Worm (Caenorhabditis elegans) whole organism, mixed stage, embryonic: ENCODE data around the gene srw-99.

ENCODE experiments used
- M03D4.4 ChIP-seq: sonication (generic microtip); optimal IDR thresholded peaks from 2 replicates; lab custom pipeline; 2017; ENCODE audit warnings: mild to moderate bottlenecking, missing genetic modification characterization, missing compliant biosample characterization
- bed-3 ChIP-seq: fragments of 200-800 bp; sonication (Bioruptor generic); optimal IDR thresholded peaks from 3 replicates; lab custom pipeline; 2018; ENCODE audit warnings: mild to moderate bottlenecking, missing genetic modification characterization, moderate library complexity, missing compliant biosample characterization
- blmp-1 ChIP-seq: fragments of 150-350 bp; optimal IDR thresholded peaks from 2 replicates; lab custom pipeline; 2014; ENCODE audit warnings: missing biosample characterization, missing genetic modification characterization
- ceh-39 ChIP-seq: fragments of 150-350 bp; optimal IDR thresholded peaks from 2 replicates; lab custom pipeline; 2014; ENCODE audit warnings: missing biosample characterization, missing genetic modification characterization
- ceh-43 ChIP-seq: fragments of 200-800 bp; sonication (Bioruptor generic); optimal IDR thresholded peaks from 2 replicates; lab custom pipeline; 2018; ENCODE audit warnings: mild to moderate bottlenecking, missing genetic modification characterization, moderate library complexity, missing compliant biosample characterization
- ces-1 ChIP-seq: fragments of 150-350 bp; optimal IDR thresholded peaks from 2 replicates; lab custom pipeline; 2014; ENCODE audit warnings: missing biosample characterization, missing genetic modification reagents, missing genetic modification characterization
- cnd-1 ChIP-seq: fragments of 200-800 bp; sonication (Bioruptor generic); optimal IDR thresholded peaks from 2 replicates; lab custom pipeline; 2018; ENCODE audit warnings: mild to moderate bottlenecking, missing genetic modification characterization, missing compliant biosample characterization
- drap-1 ChIP-seq: fragments of 200-800 bp; sonication (Bioruptor generic); optimal IDR thresholded peaks from 3 replicates; lab custom pipeline; 2018; ENCODE audit warnings: mild to moderate bottlenecking, missing genetic modification characterization, missing compliant biosample characterization
- elt-1 ChIP-seq: sonication (generic microtip); optimal IDR thresholded peaks from 2 replicates; lab custom pipeline; 2017; ENCODE audit warnings: missing genetic modification characterization, mild to moderate bottlenecking, missing compliant biosample characterization, antibody characterized with exemption, moderate library complexity, borderline replicate concordance; ENCODE audit not compliant: insufficient read depth
- elt-3 ChIP-seq: fragments of 150-350 bp; optimal IDR thresholded peaks from 2 replicates; lab custom pipeline; 2014; ENCODE audit warnings: missing biosample characterization, missing genetic modification characterization
- flh-1 ChIP-seq: fragments of 200-800 bp; sonication (Bioruptor generic); optimal IDR thresholded peaks from 2 replicates; lab custom pipeline; 2018; ENCODE audit warnings: mild to moderate bottlenecking, missing genetic modification characterization, moderate library complexity, missing compliant biosample characterization
- ham-2 ChIP-seq: fragments of 200-800 bp; sonication (Bioruptor generic); optimal IDR thresholded peaks from 2 replicates; lab custom pipeline; 2018; ENCODE audit warnings: mild to moderate bottlenecking, missing genetic modification characterization, missing compliant biosample characterization
- hlh-1 ChIP-seq: fragments of 150-350 bp; optimal IDR thresholded peaks from 2 replicates; lab custom pipeline; 2014; ENCODE audit warnings: missing biosample characterization, missing genetic modification reagents, missing genetic modification characterization
- lin-13 ChIP-seq: fragments of 150-350 bp; optimal IDR thresholded peaks from 2 replicates; lab custom pipeline; 2014; ENCODE audit warnings: missing biosample characterization, missing genetic modification characterization
- lin-32 ChIP-seq: fragments of 200-800 bp; sonication (Bioruptor generic); optimal IDR thresholded peaks from 2 replicates; lab custom pipeline; 2018; ENCODE audit warnings: mild to moderate bottlenecking, missing genetic modification characterization, missing compliant biosample characterization
- mab-5 ChIP-seq: fragments of 150-350 bp; optimal IDR thresholded peaks from 2 replicates; lab custom pipeline; 2014; ENCODE audit warnings: missing biosample characterization, missing genetic modification characterization
- mep-1 ChIP-seq: fragments of 150-350 bp; optimal IDR thresholded peaks from 2 replicates; lab custom pipeline; 2017; ENCODE audit warnings: missing biosample characterization, missing genetic modification reagents, missing genetic modification characterization, inconsistent platforms
- nhr-12 ChIP-seq: fragments of 150-350 bp; optimal IDR thresholded peaks from 2 replicates; lab custom pipeline; 2014; ENCODE audit warnings: missing biosample characterization, missing genetic modification characterization
- nhr-2 ChIP-seq: fragments of 150-350 bp; optimal IDR thresholded peaks from 2 replicates; lab custom pipeline; 2014; ENCODE audit warnings: missing biosample characterization, missing genetic modification characterization
- nhr-237 ChIP-seq: fragments of 150-350 bp; optimal IDR thresholded peaks from 2 replicates; lab custom pipeline; 2014; ENCODE audit warnings: missing biosample characterization, missing genetic modification characterization
- nhr-28 ChIP-seq: fragments of 150-350 bp; optimal IDR thresholded peaks from 2 replicates; lab custom pipeline; 2014; ENCODE audit warnings: missing biosample characterization, missing genetic modification characterization
- nhr-76 ChIP-seq: sonication (generic microtip); optimal IDR thresholded peaks from 2 replicates; lab custom pipeline; 2017; ENCODE audit warnings: missing biosample characterization, missing genetic modification characterization
- pha-4 ChIP-seq: fragments of 150-350 bp; optimal IDR thresholded peaks from 2 replicates; lab custom pipeline; 2018; ENCODE audit warnings: missing biosample characterization, missing genetic modification reagents, missing genetic modification characterization
- sem-2 ChIP-seq: fragments of 200-800 bp; sonication (Bioruptor generic); optimal IDR thresholded peaks from 2 replicates; lab custom pipeline; 2018; ENCODE audit warnings: mild to moderate bottlenecking, missing genetic modification characterization, missing compliant biosample characterization
- snpc-4 ChIP-seq: fragments of 150-350 bp; optimal IDR thresholded peaks from 2 replicates; lab custom pipeline; 2014; ENCODE audit warnings: missing biosample characterization, missing genetic modification characterization
- tbx-8 ChIP-seq: fragments of 200-800 bp; sonication (Bioruptor generic); optimal IDR thresholded peaks from 2 replicates; lab custom pipeline; 2018; ENCODE audit warnings: mild to moderate bottlenecking, missing genetic modification characterization, moderate library complexity, missing compliant biosample characterization
- unc-120 ChIP-seq: sonication (generic microtip); optimal IDR thresholded peaks from 2 replicates; lab custom pipeline; 2017; ENCODE audit warnings: missing genetic modification characterization, missing compliant biosample characterization; ENCODE audit not compliant: poor library complexity, severe bottlenecking
- unc-39 ChIP-seq: fragments of 150-350 bp; optimal IDR thresholded peaks from 2 replicates; lab custom pipeline; 2014; ENCODE audit warnings: missing biosample characterization, missing genetic modification characterization
- zip-8 ChIP-seq: fragments of 150-350 bp; optimal IDR thresholded peaks from 2 replicates; lab custom pipeline; 2014; ENCODE audit warnings: missing biosample characterization, missing genetic modification characterization
- ztf-11 ChIP-seq: fragments of 150-350 bp; optimal IDR thresholded peaks from 2 replicates; lab custom pipeline; 2014; ENCODE audit warnings: missing biosample characterization, missing genetic modification characterization

srw-99 gene

DNA sequence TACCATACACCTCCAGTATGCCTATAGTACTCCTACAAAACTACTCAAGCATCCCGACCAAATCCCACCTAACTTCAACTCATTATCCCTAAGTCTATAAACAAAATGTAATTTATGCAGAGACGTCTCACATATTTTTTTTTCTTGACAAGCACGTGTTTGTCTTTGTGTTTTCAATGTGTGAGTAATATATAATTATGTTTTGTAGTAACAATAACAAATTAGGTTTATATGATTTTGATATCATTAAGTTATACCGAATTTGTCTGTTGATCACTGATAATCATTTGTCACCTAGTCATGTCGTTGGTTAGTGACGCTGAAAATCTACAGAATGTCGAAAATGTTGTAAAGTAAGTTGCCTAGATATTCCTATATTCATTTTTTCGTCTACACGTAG lies 11.4 kb downstream of the srw-99 start, which contains the start of gene srw-102:
Gene srw-102, plus strand, starts transcription at position 301 of the 400 bp plus-strand sequence.
- TF ChIP-seq nhr-76, result no peak
- TF ChIP-seq elt-1 (tag; lab: Kevin White, UChicago), result no peak
- TF ChIP-seq nhr-2, result no peak
- no peak for TF ChIP-seq blmp-1 (tag; lab: Kevin White, UChicago)
- no peak for TF ChIP-seq unc-39 (tag; lab: Kevin White, UChicago)
- no peak for TF ChIP-seq nhr-237 (tag; lab: Kevin White, UChicago)
- TF ChIP-seq ceh-39 (tag; lab: Kevin White, UChicago), result no peak
- no peak for TF ChIP-seq nhr-12 (tag; lab: Kevin White, UChicago)
- TF ChIP-seq zip-8 (tag; lab: Kevin White, UChicago), result no peak
- TF ChIP-seq unc-120 (tag; lab: Kevin White, UChicago), result no peak
- TF ChIP-seq snpc-4 (tag; lab: Kevin White, UChicago), result no peak
- TF ChIP-seq nhr-28 (tag; lab: Kevin White, UChicago), result no peak
- no peak for TF ChIP-seq flh-1
- no peak for TF ChIP-seq hlh-1
- TF ChIP-seq bed-3 (GFP tag; lab: Kevin White, UChicago), result no peak
- no peak for TF ChIP-seq lin-32 (GFP tag; lab: Kevin White, UChicago)
- no peak for TF ChIP-seq sem-2 (GFP tag; lab: Kevin White, UChicago)

ce11 chrV:1721966-1722365 lies 13.4 kb downstream of the srw-99 start, which contains the start of gene srw-101:
srw-101 (plus strand) TSS chrV:1722266.
- TF ChIP-seq tbx-8 (no peak), M03D4.4 (tag; lab: Kevin White, UChicago) (no peak), mab-5 (tag; lab: Kevin White, UChicago) (no peak), unc-120 (tag; lab: Kevin White, UChicago) (no peak), elt-3 (no peak), ceh-39 (tag; lab: Kevin White, UChicago) (no peak), ceh-43 (GFP tag; lab: Kevin White, UChicago) (no peak), elt-1 (tag; lab: Kevin White, UChicago) (no peak), cnd-1 (no peak), nhr-28 (tag; lab: Kevin White, UChicago) (no peak), mep-1 (tag; lab: Kevin White, UChicago) (no peak), pha-4 (tag; lab: Kevin White, UChicago) (no peak), nhr-2 (no peak)

DNA sequence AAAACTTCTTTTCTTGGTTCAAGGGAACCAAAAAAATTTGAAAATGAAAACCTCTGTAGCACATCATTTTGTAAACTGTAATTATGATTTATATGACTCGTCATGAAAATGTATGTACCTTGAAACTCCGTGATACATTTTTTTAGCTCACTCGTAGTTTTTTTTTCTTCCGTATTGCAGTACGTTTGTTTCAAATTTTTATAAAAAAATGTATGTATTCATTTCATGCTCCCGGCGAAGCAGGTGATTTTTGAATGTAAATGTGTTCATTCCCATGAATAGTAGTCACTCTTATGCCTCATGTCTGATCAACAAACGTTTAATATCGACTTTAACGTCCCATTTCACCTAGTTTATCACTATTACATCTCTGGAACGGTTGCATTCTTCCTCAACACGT lies 16.8 kb downstream of the srw-99 start, which contains the start of gene sri-27:
Gene sri-27, plus strand, starts transcription at position 301 of the 400 bp plus-strand sequence.
- TF ChIP-seq elt-1 (tag; lab: Kevin White, UChicago), result no peak
- no peak for TF ChIP-seq hlh-1
- no peak for TF ChIP-seq nhr-2
- TF ChIP-seq ces-1 (GFP tag; lab: Kevin White, UChicago), result no peak
- TF ChIP-seq ztf-11 (tag; lab: Kevin White, UChicago), result no peak

DNA sequence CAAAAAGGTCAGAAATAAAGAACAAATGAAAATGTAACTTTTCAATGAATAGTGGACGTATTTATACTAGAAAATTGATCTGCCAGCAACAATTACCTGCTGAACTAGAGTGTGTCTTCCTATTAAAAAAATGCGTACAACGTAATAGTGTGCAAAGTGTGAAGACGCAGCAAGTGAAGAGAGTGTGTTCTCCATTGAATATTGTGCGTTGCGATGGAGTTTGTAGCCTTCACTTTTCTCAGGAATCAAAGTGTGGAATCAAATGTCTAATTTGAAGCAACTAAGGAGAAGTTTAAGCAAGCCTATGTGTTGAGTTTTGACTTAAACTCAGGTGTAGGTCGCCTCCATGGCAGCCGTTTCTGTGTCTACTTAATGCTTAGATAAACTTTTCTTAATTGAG lies 23.4 kb downstream of the srw-99 start, which contains the start of gene gst-21:
Gene gst-21, minus strand, starts transcription at position 101 of the 400 bp plus-strand sequence.
- no peak for TF ChIP-seq blmp-1 (tag; lab: Kevin White, UChicago)
- TF ChIP-seq pha-4 (tag; lab: Kevin White, UChicago), result no peak
- no peak for TF ChIP-seq zip-8 (tag; lab: Kevin White, UChicago)
- TF ChIP-seq nhr-28 (tag; lab: Kevin White, UChicago), result no peak
- TF ChIP-seq lin-13 (tag; lab: Kevin White, UChicago), result no peak
- no peak for TF ChIP-seq elt-1 (tag; lab: Kevin White, UChicago)
- no peak for TF ChIP-seq bed-3 (GFP tag; lab: Kevin White, UChicago)
- TF ChIP-seq ceh-43 (GFP tag; lab: Kevin White, UChicago), result no peak
- no peak for TF ChIP-seq ham-2 (GFP tag; lab: Kevin White, UChicago)
- TF ChIP-seq elt-3, result no peak
- no peak for TF ChIP-seq snpc-4 (tag; lab: Kevin White, UChicago)
- no peak for TF ChIP-seq sem-2 (GFP tag; lab: Kevin White, UChicago)
- TF ChIP-seq cnd-1, result no peak
- TF ChIP-seq nhr-12 (tag; lab: Kevin White, UChicago), result no peak
- TF ChIP-seq unc-39 (tag; lab: Kevin White, UChicago), result no peak
- no peak for TF ChIP-seq ztf-11 (tag; lab: Kevin White, UChicago)
- TF ChIP-seq tbx-8, result no peak
- no peak for TF ChIP-seq hlh-1
- no peak for TF ChIP-seq drap-1 (GFP tag; lab: Kevin White, UChicago)
- no peak for TF ChIP-seq nhr-237 (tag; lab: Kevin White, UChicago)
